Fruit fly (Drosophila melanogaster) whole organism, embryonic: ENCODE data around the gene Hrs.
A peak's percentile ranks its signal among the peaks of the same experiment; 100 is the strongest.

ENCODE experiments used
- Aef1 ChIP-seq: fragments of 200-800 bp; sonication (Bioruptor generic); IDR thresholded peaks from 3 replicates; pipeline ENCODE4 v1.3.6; 2022; ENCODE audit warnings: missing biosample characterization, missing genetic modification characterization
- Asciz ChIP-seq: fragments of 200-800 bp; sonication (Bioruptor generic); optimal IDR thresholded peaks from 2 replicates; lab custom pipeline; 2017; ENCODE audit warnings: missing biosample characterization, mild to moderate bottlenecking, missing genetic modification characterization, missing genetic modification reagents
- BtbVII ChIP-seq: fragments of 200-800 bp; sonication (Bioruptor generic); optimal IDR thresholded peaks from 3 replicates; lab custom pipeline; 2017; ENCODE audit warnings: missing biosample characterization, mild to moderate bottlenecking, missing genetic modification characterization
- C15 ChIP-seq: fragments of 200-800 bp; sonication (Bioruptor generic); IDR thresholded peaks from 3 replicates; pipeline ENCODE4 v1.3.6; 2022; ENCODE audit warnings: missing biosample characterization, missing genetic modification characterization
- CG10366 ChIP-seq: fragments of 200-800 bp; sonication (Bioruptor generic); IDR thresholded peaks from 2 replicates; pipeline ENCODE4 v1.3.6; 2022; ENCODE audit warnings: missing biosample characterization, missing genetic modification characterization
- CG10462 ChIP-seq: fragments of 200-800 bp; sonication (Bioruptor generic); optimal IDR thresholded peaks from 2 replicates; lab custom pipeline; 2016; ENCODE audit warnings: missing biosample characterization, missing genetic modification characterization
- CG10543 ChIP-seq: fragments of 200-800 bp; sonication (Bioruptor generic); optimal IDR thresholded peaks from 3 replicates; lab custom pipeline; 2017; ENCODE audit warnings: missing biosample characterization, mild to moderate bottlenecking, missing genetic modification characterization, moderate library complexity
- CG10959 ChIP-seq: fragments of 200-800 bp; sonication (Bioruptor generic); IDR thresholded peaks from 2 replicates; pipeline ENCODE4 v1.3.6; 2022; ENCODE audit warnings: missing biosample characterization, missing genetic modification characterization
- CG11504 ChIP-seq: fragments of 200-800 bp; sonication (Bioruptor generic); optimal IDR thresholded peaks from 3 replicates; lab custom pipeline; 2019; ENCODE audit warnings: missing biosample characterization, mild to moderate bottlenecking, missing genetic modification characterization, moderate library complexity
- CG11695 ChIP-seq: fragments of 200-800 bp; sonication (Bioruptor generic); IDR thresholded peaks from 3 replicates; pipeline ENCODE4 v1.3.6; 2022; ENCODE audit warnings: missing biosample characterization, missing genetic modification characterization
- CG12391 ChIP-seq: fragments of 200-800 bp; sonication (Bioruptor generic); optimal IDR thresholded peaks from 3 replicates; lab custom pipeline; 2018; ENCODE audit warnings: missing biosample characterization, mild to moderate bottlenecking, missing genetic modification characterization, moderate library complexity
- CG17802 ChIP-seq: fragments of 200-800 bp; sonication (Bioruptor generic); optimal IDR thresholded peaks from 2 replicates; lab custom pipeline; 2018; ENCODE audit warnings: missing biosample characterization, mild to moderate bottlenecking, missing genetic modification characterization, moderate library complexity
- CG17829 ChIP-seq: fragments of 200-800 bp; optimal IDR thresholded peaks from 2 replicates; lab custom pipeline; 2019; ENCODE audit warnings: missing biosample characterization, mild to moderate bottlenecking, missing genetic modification characterization, moderate library complexity
- CG18011 ChIP-seq: fragments of 200-800 bp; sonication (Bioruptor generic); optimal IDR thresholded peaks from 2 replicates; lab custom pipeline; 2017; ENCODE audit warnings: missing biosample characterization, missing genetic modification characterization, mild to moderate bottlenecking, moderate library complexity, missing genotype
- CG2202 ChIP-seq: fragments of 200-800 bp; sonication (Bioruptor generic); optimal IDR thresholded peaks from 2 replicates; lab custom pipeline; 2018; ENCODE audit warnings: missing biosample characterization, mild to moderate bottlenecking, missing genetic modification characterization
- CG4730 ChIP-seq: fragments of 200-800 bp; sonication (Bioruptor generic); IDR thresholded peaks from 2 replicates; pipeline ENCODE4 v1.3.6; 2022; ENCODE audit warnings: missing biosample characterization, missing genetic modification characterization
- CG6175 ChIP-seq: fragments of 200-800 bp; sonication (Bioruptor generic); IDR thresholded peaks from 3 replicates; pipeline ENCODE4 v1.3.6; 2022; ENCODE audit warnings: missing biosample characterization, missing genetic modification characterization
- CG6272 ChIP-seq: fragments of 200-800 bp; sonication (Bioruptor generic); IDR thresholded peaks from 2 replicates; pipeline ENCODE4 v1.3.6; 2022; ENCODE audit warnings: missing biosample characterization, missing genetic modification characterization
- CG8388 ChIP-seq: fragments of 200-800 bp; sonication (Bioruptor generic); optimal IDR thresholded peaks from 2 replicates; lab custom pipeline; 2019; ENCODE audit warnings: missing biosample characterization, mild to moderate bottlenecking, missing genetic modification characterization, moderate library complexity
- Deaf1 ChIP-seq: fragments of 200-800 bp; optimal IDR thresholded peaks from 3 replicates; lab custom pipeline; 2019; ENCODE audit warnings: missing biosample characterization, mild to moderate bottlenecking, missing genetic modification characterization, moderate library complexity
- Ets97D ChIP-seq: fragments of 200-800 bp; sonication (Bioruptor generic); optimal IDR thresholded peaks from 3 replicates; lab custom pipeline; 2016; ENCODE audit warnings: missing biosample characterization, missing genetic modification characterization
- GATAe ChIP-seq: fragments of 200-800 bp; sonication (Bioruptor generic); conservative IDR thresholded peaks from 2 replicates; pipeline ENCODE4 v1.3.6; 2022; ENCODE audit warnings: missing biosample characterization, missing genetic modification characterization
- HmgD ChIP-seq: fragments of 200-800 bp; sonication (Bioruptor generic); optimal IDR thresholded peaks from 3 replicates; lab custom pipeline; 2016; ENCODE audit warnings: missing biosample characterization, missing genetic modification characterization
- Hsf ChIP-seq: fragments of 200-800 bp; sonication (Bioruptor generic); optimal IDR thresholded peaks from 3 replicates; lab custom pipeline; 2016; ENCODE audit warnings: missing biosample characterization, missing genetic modification characterization
- Lhr ChIP-seq: fragments of 200-800 bp; sonication (Bioruptor generic); optimal IDR thresholded peaks from 3 replicates; lab custom pipeline; 2017; ENCODE audit warnings: mild to moderate bottlenecking, missing biosample characterization, missing genetic modification reagents, missing genetic modification characterization
- Nf-YA ChIP-seq: fragments of 200-800 bp; sonication (Bioruptor generic); IDR thresholded peaks from 2 replicates; pipeline ENCODE4 v1.3.6; 2022; ENCODE audit warnings: missing biosample characterization, missing genetic modification characterization
- NfI ChIP-seq: fragments of 200-800 bp; sonication (Bioruptor generic); optimal IDR thresholded peaks from 3 replicates; lab custom pipeline; 2018; ENCODE audit warnings: missing biosample characterization, mild to moderate bottlenecking, missing genetic modification characterization, moderate library complexity
- Oli ChIP-seq: fragments of 200-800 bp; sonication (Bioruptor generic); optimal IDR thresholded peaks from 2 replicates; lab custom pipeline; 2018; ENCODE audit warnings: missing biosample characterization, mild to moderate bottlenecking, missing genetic modification characterization, moderate library complexity
- Rfx ChIP-seq: fragments of 200-800 bp; sonication (Bioruptor generic); IDR thresholded peaks from 2 replicates; pipeline ENCODE4 v1.3.6; 2022; ENCODE audit warnings: missing biosample characterization, missing genetic modification characterization
- Rx ChIP-seq: fragments of 200-800 bp; sonication (Bioruptor generic); IDR thresholded peaks from 2 replicates; pipeline ENCODE4 v1.3.6; 2022; ENCODE audit warnings: missing biosample characterization, missing genetic modification characterization
- TFAM ChIP-seq: fragments of 200-800 bp; sonication (Bioruptor generic); optimal IDR thresholded peaks from 2 replicates; lab custom pipeline; 2017; ENCODE audit warnings: missing biosample characterization, missing genetic modification characterization, inconsistent platforms
- Tbp ChIP-seq: fragments of >200 bp; optimal IDR thresholded peaks from 2 replicates; lab custom pipeline; 2018; ENCODE audit warnings: missing biosample characterization, missing genetic modification characterization
- ac ChIP-seq: fragments of 200-800 bp; sonication (Bioruptor generic); optimal IDR thresholded peaks from 3 replicates; lab custom pipeline; 2017; ENCODE audit warnings: missing biosample characterization, mild to moderate bottlenecking, missing genetic modification characterization
- ap ChIP-seq: fragments of 200-800 bp; sonication (Bioruptor generic); IDR thresholded peaks from 2 replicates; pipeline ENCODE4 v1.3.6; 2022; ENCODE audit warnings: missing biosample characterization, missing genetic modification characterization
- bab2 ChIP-seq: fragments of 200-800 bp; sonication (Bioruptor generic); optimal IDR thresholded peaks from 2 replicates; lab custom pipeline; 2016; ENCODE audit warnings: missing biosample characterization, missing genetic modification characterization
- bcd ChIP-seq: fragments of 200-800 bp; sonication (Bioruptor generic); optimal IDR thresholded peaks from 2 replicates; lab custom pipeline; 2017; ENCODE audit warnings: missing biosample characterization, mild to moderate bottlenecking, missing genetic modification characterization
- cas ChIP-seq: fragments of 200-800 bp; sonication (Bioruptor generic); IDR thresholded peaks from 2 replicates; pipeline ENCODE4 v1.3.6; 2022; ENCODE audit warnings: missing biosample characterization, missing genetic modification characterization
- chn ChIP-seq: fragments of 200-800 bp; sonication (Bioruptor generic); optimal IDR thresholded peaks from 2 replicates; lab custom pipeline; 2016; ENCODE audit warnings: missing biosample characterization, missing genetic modification characterization
- crol ChIP-seq: fragments of 200-800 bp; sonication (Bioruptor generic); IDR thresholded peaks from 2 replicates; pipeline ENCODE4 v1.3.6; 2022; ENCODE audit warnings: missing biosample characterization, missing genetic modification characterization
- dan ChIP-seq: fragments of 200-800 bp; sonication (Bioruptor generic); IDR thresholded peaks from 2 replicates; pipeline ENCODE4 v1.3.6; 2022; ENCODE audit warnings: missing biosample characterization, missing genetic modification characterization
- emc ChIP-seq: fragments of 200-800 bp; sonication (Bioruptor generic); optimal IDR thresholded peaks from 2 replicates; lab custom pipeline; 2016; ENCODE audit warnings: missing biosample characterization, missing genetic modification characterization
- esg ChIP-seq: fragments of 200-800 bp; sonication (Bioruptor generic); conservative IDR thresholded peaks from 2 replicates; pipeline ENCODE4 v1.3.6; 2022; ENCODE audit warnings: missing biosample characterization, missing genetic modification characterization
- eyg ChIP-seq: fragments of 200-800 bp; sonication (Bioruptor generic); optimal IDR thresholded peaks from 3 replicates; lab custom pipeline; 2016; ENCODE audit warnings: missing biosample characterization, missing genetic modification characterization
- klu ChIP-seq: fragments of 200-800 bp; sonication (Bioruptor generic); IDR thresholded peaks from 2 replicates; pipeline ENCODE4 v1.3.6; 2022; ENCODE audit warnings: missing biosample characterization, missing genetic modification characterization
- pb ChIP-seq: fragments of 200-800 bp; sonication (Bioruptor generic); optimal IDR thresholded peaks from 3 replicates; lab custom pipeline; 2016; ENCODE audit warnings: missing biosample characterization, missing genetic modification characterization
- peb ChIP-seq: fragments of 200-800 bp; sonication (Bioruptor generic); IDR thresholded peaks from 2 replicates; pipeline ENCODE4 v1.3.6; 2022; ENCODE audit warnings: missing biosample characterization, missing genetic modification characterization
- pnt ChIP-seq: fragments of 200-800 bp; sonication (Bioruptor generic); optimal IDR thresholded peaks from 3 replicates; lab custom pipeline; 2016; ENCODE audit warnings: missing biosample characterization, missing genetic modification characterization
- run ChIP-seq: fragments of 200-800 bp; sonication (Bioruptor generic); optimal IDR thresholded peaks from 3 replicates; lab custom pipeline; 2018; ENCODE audit warnings: missing biosample characterization, mild to moderate bottlenecking, missing genetic modification characterization
- scrt ChIP-seq: fragments of 200-800 bp; sonication (Bioruptor generic); optimal IDR thresholded peaks from 2 replicates; lab custom pipeline; 2018; ENCODE audit warnings: missing biosample characterization, mild to moderate bottlenecking, missing genetic modification characterization, moderate library complexity
- seq ChIP-seq: fragments of 200-800 bp; sonication (Bioruptor generic); IDR thresholded peaks from 2 replicates; pipeline ENCODE4 v1.3.6; 2022; ENCODE audit warnings: missing biosample characterization, missing genetic modification characterization
- sr ChIP-seq: fragments of 200-800 bp; sonication (Bioruptor generic); IDR thresholded peaks from 3 replicates; pipeline ENCODE4 v1.3.6; 2022; ENCODE audit warnings: missing biosample characterization, missing genetic modification characterization
- stc ChIP-seq: fragments of 200-800 bp; sonication (Bioruptor generic); IDR thresholded peaks from 2 replicates; pipeline ENCODE4 v1.3.6; 2022; ENCODE audit warnings: missing biosample characterization, missing genetic modification characterization
- yki ChIP-seq: fragments of >200 bp; optimal IDR thresholded peaks from 3 replicates; lab custom pipeline; 2018

The Hrs gene

DNA sequence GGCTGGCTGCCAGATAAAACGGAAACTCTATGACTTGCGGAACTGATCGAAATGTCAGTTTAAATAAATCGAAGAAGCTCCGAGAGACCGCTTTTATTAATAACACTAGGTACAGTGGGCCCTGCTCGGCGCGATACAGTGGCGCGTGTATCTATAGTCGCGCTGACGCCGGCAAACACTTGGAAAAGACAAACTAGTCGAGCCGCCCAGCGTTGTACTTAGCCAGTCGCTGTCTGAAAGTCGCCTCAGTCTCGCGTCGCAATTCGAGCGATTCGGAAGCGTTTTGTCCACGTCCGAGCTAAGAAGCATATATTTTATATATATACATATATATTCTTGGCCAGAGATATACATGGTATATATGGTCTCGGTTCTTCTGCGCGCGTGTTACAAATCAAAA lies 9.9 kb upstream of the Hrs start (continued):
- TF ChIP-seq Rfx (GFP tag; lab: Robert Waterston, UW): peak; percentile 88
- no peak for TF ChIP-seq scrt (GFP tag; lab: Kevin White, UChicago)
- TF ChIP-seq Hsf: no peak
- TF ChIP-seq stc: no peak
- TF ChIP-seq klu (GFP tag; lab: Robert Waterston, UW): no peak
- 0 out of 3 replicates have a peak, but pooled peaks have one; percentile 11 for TF ChIP-seq CG11695 (GFP tag; lab: Robert Waterston, UW)
- TF ChIP-seq esg (GFP tag; lab: Robert Waterston, UW): 0 out of 2 replicates have a peak, but pooled peaks have one; percentile 21
- no peak for TF ChIP-seq TFAM (GFP tag; lab: Kevin White, UChicago)
- TF ChIP-seq pb (GFP tag; lab: Kevin White, UChicago): no peak
- TF ChIP-seq run (tag; lab: Kevin White, UChicago): no peak
- no peak for TF ChIP-seq GATAe (GFP tag; lab: Robert Waterston, UW)
- no peak for TF ChIP-seq HmgD (GFP tag; lab: Kevin White, UChicago)
- TF ChIP-seq ap (GFP tag; lab: Robert Waterston, UW): no peak
- no peak for TF ChIP-seq pnt
- TF ChIP-seq C15: no peak; the same call in 2 of the 3 replicates
- TF ChIP-seq NfI: peak; percentile 46
- TF ChIP-seq Aef1 (GFP tag; lab: Robert Waterston, UW): no peak
- no peak for TF ChIP-seq Nf-YA (GFP tag; lab: Robert Waterston, UW)
- TF ChIP-seq Rx (GFP tag; lab: Robert Waterston, UW): no peak; the same call in 1 of the 2 replicates
- TF ChIP-seq CG17802: no peak
- peak; percentile 41 for TF ChIP-seq BtbVII (GFP tag; lab: Kevin White, UChicago)
- no peak for TF ChIP-seq Lhr (GFP tag; lab: Kevin White, UChicago)
- TF ChIP-seq CG10959: no peak
- TF ChIP-seq CG2202 (tag; lab: Kevin White, UChicago): no peak
- TF ChIP-seq CG12391 (tag; lab: Kevin White, UChicago): no peak
- TF ChIP-seq CG6175 (GFP tag; lab: Robert Waterston, UW): peak; percentile 68; the same call in 1 of the 3 replicates
- TF ChIP-seq Oli (tag; lab: Kevin White, UChicago): peak; percentile 16
- no peak for TF ChIP-seq bab2 (GFP tag; lab: Kevin White, UChicago)
- TF ChIP-seq CG10462: no peak
- 0 out of 3 replicates have a peak, but pooled peaks have one; percentile 26 for TF ChIP-seq sr
- no peak for TF ChIP-seq ac (GFP tag; lab: Kevin White, UChicago)
- no peak for TF ChIP-seq chn
- TF ChIP-seq yki (lab: Kevin White, UChicago): no peak
- no peak for TF ChIP-seq Tbp (GFP tag; lab: Kevin White, UChicago)
- no peak for TF ChIP-seq crol
- TF ChIP-seq Ets97D (GFP tag; lab: Kevin White, UChicago): no peak
- peak; percentile 39; the same call in 1 of the 2 replicates for TF ChIP-seq CG10366 (GFP tag; lab: Robert Waterston, UW)
- 0 out of 2 replicates have a peak, but pooled peaks have one; percentile 10 for TF ChIP-seq CG6272
- TF ChIP-seq peb: no peak
- no peak for TF ChIP-seq cas (GFP tag; lab: Robert Waterston, UW)
- TF ChIP-seq CG10543: peak; percentile 80
- no peak for TF ChIP-seq seq (GFP tag; lab: Robert Waterston, UW)
- no peak for TF ChIP-seq CG18011 (GFP tag; lab: Kevin White, UChicago)
- no peak for TF ChIP-seq CG8388 (GFP tag; lab: Kevin White, UChicago)
- no peak for TF ChIP-seq dan (GFP tag; lab: Robert Waterston, UW)
- TF ChIP-seq eyg (GFP tag; lab: Kevin White, UChicago): no peak
- peak; percentile 50 for TF ChIP-seq bcd (GFP tag; lab: Kevin White, UChicago)
- TF ChIP-seq CG4730: peak; percentile 61; the same call in 1 of the 2 replicates
- TF ChIP-seq Deaf1 (tag; lab: Kevin White, UChicago): no peak
- peak; percentile 8 for TF ChIP-seq CG17829 (tag; lab: Kevin White, UChicago)
- TF ChIP-seq CG11504 (tag; lab: Kevin White, UChicago): peak; percentile 50
- no peak for TF ChIP-seq emc (GFP tag; lab: Kevin White, UChicago)
- TF ChIP-seq Asciz: no peak
